Fruit fly (Drosophila melanogaster): ENCODE measurements around the gene mRpL2.

mRpL2 gene

dm6 chr3L:11148478-11149251, 28.0 kb downstream of the mRpL2 start (continued):
- TF ChIP-seq grau (tag; optimal IDR thresholded peaks at IDR 0.05) (peak; percentile 49), fd96Cb (tag; optimal IDR thresholded peaks at IDR 0.05) (peak; percentile 63), hkb (optimal IDR thresholded peaks at IDR 0.05) (no peak), hkb (GFP tag; IDR thresholded peaks at IDR 0.05) (peak; percentile 57), CG7372 (GFP tag; IDR thresholded peaks at IDR 0.05) (no peak), emc (GFP tag; optimal IDR thresholded peaks at IDR 0.05) (no peak), rib (GFP tag; IDR thresholded peaks at IDR 0.05) (no peak), ham (GFP tag; IDR thresholded peaks at IDR 0.05) (no peak), Gsc (GFP tag; IDR thresholded peaks at IDR 0.05) (no peak), ttk (GFP tag; IDR thresholded peaks at IDR 0.05) (0 out of 2 replicates have a peak, but pooled peaks have one; percentile 31), Nf-YC (tag; optimal IDR thresholded peaks at IDR 0.05) (no peak), dimm (GFP tag; IDR thresholded peaks at IDR 0.05) (no peak), vvl (GFP tag; IDR thresholded peaks at IDR 0.05) (peak; percentile 87), zf30C (GFP tag; optimal IDR thresholded peaks at IDR 0.05) (no peak), CG32532 (GFP tag; IDR thresholded peaks at IDR 0.05) (no peak), HLH4C (GFP tag; IDR thresholded peaks at IDR 0.05; ENCODE audit: partially characterized antibody) (no peak), CG11085 (GFP tag; IDR thresholded peaks at IDR 0.05) (no peak), br (optimal IDR thresholded peaks at IDR 0.05) (no peak), ro (GFP tag; IDR thresholded peaks at IDR 0.05) (no peak), Aef1 (GFP tag; IDR thresholded peaks at IDR 0.05) (no peak), Sin3A (optimal IDR thresholded peaks at IDR 0.05) (no peak), CG17385 (GFP tag; optimal IDR thresholded peaks at IDR 0.05) (peak; percentile 29), NK7.1 (GFP tag; optimal IDR thresholded peaks at IDR 0.05) (no peak), sisA (GFP tag; IDR thresholded peaks at IDR 0.05) (no peak; the same call in 1 of the 2 replicates), slou (GFP tag; optimal IDR thresholded peaks at IDR 0.05) (no peak), NfI (GFP tag; optimal IDR thresholded peaks at IDR 0.05) (peak; percentile 20), scrt (GFP tag; optimal IDR thresholded peaks at IDR 0.05) (no peak), BtbVII (GFP tag; optimal IDR thresholded peaks at IDR 0.05) (peak; percentile 35), Kr (GFP tag; optimal IDR thresholded peaks at IDR 0.05) (no peak), Lpt (GFP tag; optimal IDR thresholded peaks at IDR 0.05) (no peak), Fer3 (tag; optimal IDR thresholded peaks at IDR 0.05) (peak; percentile 6), PHDP (tag; optimal IDR thresholded peaks at IDR 0.05) (peak; percentile 38), caup (GFP tag; optimal IDR thresholded peaks at IDR 0.05; ENCODE audit: severe bottlenecking) (no peak), CG9817 (tag; optimal IDR thresholded peaks at IDR 0.05) (no peak), ap (GFP tag; IDR thresholded peaks at IDR 0.05) (0 out of 2 replicates have a peak, but pooled peaks have one; percentile 44), pan (optimal IDR thresholded peaks at IDR 0.05) (no peak), pan (GFP tag; optimal IDR thresholded peaks at IDR 0.05 in 1 of 2, IDR thresholded peaks at IDR 0.05 in 1 of 2) (peak in 1 of 2 experiments; percentile 52), CG11093 (GFP tag; IDR thresholded peaks at IDR 0.05) (no peak), psq (GFP tag; optimal IDR thresholded peaks at IDR 0.05) (no peak), CG6654 (GFP tag; optimal IDR thresholded peaks at IDR 0.05) (no peak), CG9437 (GFP tag; optimal IDR thresholded peaks at IDR 0.05) (peak; percentile 35), cg (GFP tag; optimal IDR thresholded peaks at IDR 0.05) (no peak), her (GFP tag; optimal IDR thresholded peaks at IDR 0.05) (no peak), Med (GFP tag) (no peak), ranshi (GFP tag; IDR thresholded peaks at IDR 0.05) (0 out of 2 replicates have a peak, but pooled peaks have one; percentile 35), onecut (GFP tag; IDR thresholded peaks at IDR 0.05) (no peak; the same call in 1 of the 2 replicates), CG9609 (GFP tag; optimal IDR thresholded peaks at IDR 0.05) (no peak), Dp (GFP tag; optimal IDR thresholded peaks at IDR 0.05) (no peak), ac (GFP tag; optimal IDR thresholded peaks at IDR 0.05) (no peak), klu (GFP tag; IDR thresholded peaks at IDR 0.05) (no peak), gcm (GFP tag; optimal IDR thresholded peaks at IDR 0.05) (peak; percentile 16), jigr1 (GFP tag; IDR thresholded peaks at IDR 0.05) (no peak)

Measured in whole organism, embryonic.